Fruit fly (Drosophila melanogaster) whole organism, pupa: Measurements from ENCODE around the gene Gbeta5.

ENCODE experiments used
- CG10348 ChIP-seq: fragments of 200-800 bp; sonication (Bioruptor generic); IDR thresholded peaks from 2 replicates; pipeline ENCODE4 v1.3.6; 2022; ENCODE audit warnings: missing biosample characterization, missing genetic modification characterization
- CG12605 ChIP-seq: fragments of 200-800 bp; sonication (Bioruptor generic); IDR thresholded peaks from 2 replicates; pipeline ENCODE4 v1.3.6; 2022; ENCODE audit warnings: missing biosample characterization, missing genetic modification characterization
- CG13204 ChIP-seq: fragments of 200-800 bp; sonication (Bioruptor generic); optimal IDR thresholded peaks from 2 replicates; lab custom pipeline; 2018; ENCODE audit warnings: missing biosample characterization, mild to moderate bottlenecking, missing genetic modification characterization, moderate library complexity
- CG14655 ChIP-seq: fragments of 200-800 bp; sonication (Bioruptor generic); optimal IDR thresholded peaks from 3 replicates; lab custom pipeline; 2017; ENCODE audit warnings: mild to moderate bottlenecking, missing biosample characterization, missing genetic modification reagents, missing genetic modification characterization
- CG15710 ChIP-seq: fragments of 200-800 bp; sonication (Bioruptor generic); optimal IDR thresholded peaks from 2 replicates; lab custom pipeline; 2018; ENCODE audit warnings: missing biosample characterization, mild to moderate bottlenecking, missing genetic modification characterization, moderate library complexity
- CG17806 ChIP-seq: fragments of 200-800 bp; sonication (Bioruptor generic); optimal IDR thresholded peaks from 2 replicates; lab custom pipeline; 2018; ENCODE audit warnings: missing biosample characterization, mild to moderate bottlenecking, missing genetic modification characterization, moderate library complexity
- CG32121 ChIP-seq: fragments of 200-800 bp; sonication (Bioruptor generic); IDR thresholded peaks from 2 replicates; pipeline ENCODE4 v1.3.6; 2022; ENCODE audit warnings: missing biosample characterization, missing genetic modification characterization
- CG34367 ChIP-seq: fragments of 200-800 bp; sonication (Bioruptor generic); optimal IDR thresholded peaks from 2 replicates; lab custom pipeline; 2018; ENCODE audit warnings: missing biosample characterization, mild to moderate bottlenecking, missing genetic modification characterization
- CG4496 ChIP-seq: fragments of 200-800 bp; sonication (Bioruptor generic); IDR thresholded peaks from 3 replicates; pipeline ENCODE4 v1.3.6; 2022; ENCODE audit warnings: missing biosample characterization, missing genetic modification characterization
- CG8159 ChIP-seq: fragments of 200-800 bp; sonication (Bioruptor generic); optimal IDR thresholded peaks from 3 replicates; lab custom pipeline; 2018; ENCODE audit warnings: missing biosample characterization, mild to moderate bottlenecking, missing genetic modification characterization, moderate library complexity
- CG8301 ChIP-seq: fragments of 200-800 bp; sonication (Bioruptor generic); optimal IDR thresholded peaks from 2 replicates; lab custom pipeline; 2018; ENCODE audit warnings: missing biosample characterization, mild to moderate bottlenecking, missing genetic modification characterization
- CG9948 ChIP-seq: fragments of 200-800 bp; sonication (Bioruptor generic); optimal IDR thresholded peaks from 2 replicates; lab custom pipeline; 2018; ENCODE audit warnings: missing biosample characterization, mild to moderate bottlenecking, missing genetic modification characterization, moderate library complexity
- D1 ChIP-seq: fragments of 200-800 bp; sonication (Bioruptor generic); optimal IDR thresholded peaks from 2 replicates; lab custom pipeline; 2018; ENCODE audit warnings: missing biosample characterization, mild to moderate bottlenecking, missing genetic modification characterization, moderate library complexity
- EcR ChIP-seq: fragments of 200-800 bp; sonication (Bioruptor generic); optimal IDR thresholded peaks from 3 replicates; lab custom pipeline; 2019; ENCODE audit warnings: missing biosample characterization, missing genetic modification characterization, mild to moderate bottlenecking, moderate library complexity, missing genetic modification reagents
- Ets98B ChIP-seq: fragments of 200-800 bp; sonication (Bioruptor generic); IDR thresholded peaks from 2 replicates; pipeline ENCODE4 v1.3.6; 2022; ENCODE audit warnings: missing biosample characterization, missing genetic modification characterization
- Pif1A ChIP-seq: fragments of 200-800 bp; sonication (Bioruptor generic); optimal IDR thresholded peaks from 3 replicates; lab custom pipeline; 2016; ENCODE audit warnings: missing biosample characterization, missing genetic modification characterization
- Pif1B ChIP-seq: fragments of 200-800 bp; sonication (Bioruptor generic); optimal IDR thresholded peaks from 3 replicates; lab custom pipeline; 2016; ENCODE audit warnings: missing biosample characterization, missing genetic modification characterization
- Snoo ChIP-seq: fragments of 200-800 bp; sonication (Bioruptor generic); optimal IDR thresholded peaks from 3 replicates; lab custom pipeline; 2017; ENCODE audit warnings: missing biosample characterization, mild to moderate bottlenecking, missing genetic modification characterization, inconsistent platforms
- fd96Ca ChIP-seq: fragments of 200-800 bp; sonication (Bioruptor generic); IDR thresholded peaks from 3 replicates; pipeline ENCODE4 v1.3.6; 2022; ENCODE audit warnings: missing biosample characterization, missing genetic modification characterization
- gl ChIP-seq: fragments of 200-800 bp; sonication (Bioruptor generic); optimal IDR thresholded peaks from 2 replicates; lab custom pipeline; 2018; ENCODE audit warnings: missing biosample characterization, mild to moderate bottlenecking, missing genetic modification characterization
- rn ChIP-seq: fragments of 200-800 bp; sonication (Bioruptor generic); IDR thresholded peaks from 2 replicates; pipeline ENCODE4 v1.3.6; 2022; ENCODE audit warnings: missing biosample characterization, missing genetic modification characterization

The Gbeta5 gene

dm6 chrX:8163452-8163851 lies 11.4 kb upstream of the Gbeta5 start:
- TF ChIP-seq fd96Ca (GFP tag; lab: Robert Waterston, UW) (no peak), CG12605 (GFP tag; lab: Robert Waterston, UW) (0 out of 2 replicates have a peak, but pooled peaks have one; percentile 12), D1 (tag; lab: Kevin White, UChicago) (no peak), CG8301 (tag; lab: Kevin White, UChicago) (peak; percentile 78), CG4496 (GFP tag; lab: Robert Waterston, UW) (peak; percentile 69), CG14655 (peak; percentile 73), Ets98B (peak; percentile 25; the same call in 1 of the 2 replicates), gl (tag; lab: Kevin White, UChicago) (no peak)

- no peak for TF ChIP-seq gl (tag; lab: Kevin White, UChicago)
- no peak for TF ChIP-seq CG34367 (tag; lab: Kevin White, UChicago)
- TF ChIP-seq Ets98B, result no peak
- no peak for TF ChIP-seq CG8301 (tag; lab: Kevin White, UChicago)
- TF ChIP-seq CG4496 (GFP tag; lab: Robert Waterston, UW), result no peak
- TF ChIP-seq CG10348, result no peak
These were observed 10.6 kb upstream of the Gbeta5 start, which contains the start of gene CG10761 for dm6 chrX:8162692-8163091. CG10761 (minus strand) TSS chrX:8162792.

DNA sequence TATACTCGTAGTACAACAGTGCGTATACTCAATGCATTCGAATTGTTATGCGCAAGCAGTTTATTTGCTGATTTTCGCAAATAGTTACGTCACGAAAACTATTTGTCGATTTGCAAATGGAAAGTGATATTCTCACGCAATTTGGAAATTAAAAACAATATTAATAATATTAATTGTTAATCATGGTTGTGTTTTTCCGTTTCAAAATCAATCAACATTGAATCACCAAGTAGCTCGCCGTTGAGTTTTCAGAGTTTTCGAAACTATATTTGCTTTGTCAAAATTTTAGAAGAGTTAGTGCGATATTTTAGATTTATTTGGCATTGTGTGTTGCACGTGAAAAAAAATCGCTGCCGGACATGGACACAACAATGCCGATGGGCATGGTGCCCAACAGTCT lies 7.7 kb upstream of the Gbeta5 start, which contains the start of gene CG15337:
TSS of gene CG15337 (plus strand) at position 301 of the 400 bp plus-strand sequence.
- no peak for TF ChIP-seq CG32121
- TF ChIP-seq CG8159 (tag; lab: Kevin White, UChicago), result no peak
- TF ChIP-seq Snoo (tag; lab: Kevin White, UChicago), result no peak
- TF ChIP-seq CG14655, result no peak

DNA sequence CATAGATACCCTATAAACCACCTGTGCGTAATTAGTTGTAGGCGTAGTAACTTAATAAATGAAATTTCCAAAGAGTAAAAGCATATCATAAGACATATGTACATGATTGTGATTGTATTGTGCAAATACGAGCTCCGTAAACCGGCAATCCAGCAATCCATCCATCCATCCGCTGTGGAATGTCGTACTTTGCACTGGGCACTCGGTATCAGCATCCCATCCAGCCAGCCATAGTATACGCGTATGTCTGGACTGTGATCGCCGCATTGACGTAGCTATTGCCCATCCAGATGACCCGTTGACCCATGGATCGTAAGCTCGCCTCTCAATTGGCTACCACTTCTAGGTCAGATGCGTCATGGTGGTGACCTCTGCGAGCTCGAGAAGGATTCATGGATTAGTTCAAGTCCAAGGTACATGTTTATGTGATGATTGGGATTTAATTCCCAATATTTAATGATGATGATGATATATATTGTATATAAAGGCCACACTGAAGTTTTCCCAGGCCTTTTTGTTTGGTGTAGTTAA lies 6.9 kb upstream of the Gbeta5 start:
- TF ChIP-seq gl (tag; lab: Kevin White, UChicago) (peak; percentile 88), EcR (no peak), rn (GFP tag; lab: Robert Waterston, UW) (no peak), CG15710 (tag; lab: Kevin White, UChicago) (no peak), CG32121 (peak; percentile 25; the same call in 1 of the 2 replicates), Snoo (tag; lab: Kevin White, UChicago) (peak; percentile 5), Pif1A (GFP tag; lab: Kevin White, UChicago) (no peak), Ets98B (peak; percentile 29; the same call in 1 of the 2 replicates), CG8159 (tag; lab: Kevin White, UChicago) (peak; percentile 28), Pif1B (GFP tag; lab: Kevin White, UChicago) (no peak), fd96Ca (GFP tag; lab: Robert Waterston, UW) (0 out of 3 replicates have a peak, but pooled peaks have one; percentile 19), CG34367 (tag; lab: Kevin White, UChicago) (peak; percentile 26), CG17806 (tag; lab: Kevin White, UChicago) (no peak), CG14655 (peak; percentile 50), CG9948 (tag; lab: Kevin White, UChicago) (no peak), CG12605 (GFP tag; lab: Robert Waterston, UW) (peak; percentile 72), CG8301 (tag; lab: Kevin White, UChicago) (peak; percentile 18), CG13204 (peak; percentile 68), CG10348 (no peak), CG4496 (GFP tag; lab: Robert Waterston, UW) (peak; percentile 43; the same call in 1 of the 3 replicates), D1 (tag; lab: Kevin White, UChicago) (no peak)

DNA sequence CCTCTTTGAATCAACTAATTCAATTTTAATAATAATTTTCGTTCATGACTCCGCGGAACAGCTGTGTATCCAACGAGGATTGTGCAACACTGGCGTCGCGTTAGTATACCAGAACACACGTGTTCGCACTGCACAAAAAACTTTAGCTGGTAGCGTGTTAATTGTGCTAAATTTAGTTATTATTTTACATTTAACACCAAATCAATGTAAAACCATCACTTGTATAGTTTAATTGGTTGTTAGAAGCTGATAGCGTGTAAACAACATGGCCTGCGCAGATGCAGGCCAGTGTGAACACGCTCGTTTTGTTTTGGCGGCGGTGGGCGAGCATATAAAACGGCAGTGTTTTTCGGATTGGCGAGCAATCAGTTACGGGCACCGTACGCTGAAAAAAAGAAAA lies 5.2 kb upstream of the Gbeta5 start, which contains the start of the genes Traf6 and GIIIspla2:
TSS of gene Traf6 (minus strand) at position 93 of the 400 bp plus-strand sequence.
TSS of gene GIIIspla2 (plus strand) at position 335 of the 400 bp plus-strand sequence.
- TF ChIP-seq Snoo (tag; lab: Kevin White, UChicago) (peak; percentile 63), Pif1A (GFP tag; lab: Kevin White, UChicago) (no peak), Pif1B (GFP tag; lab: Kevin White, UChicago) (no peak), CG15710 (tag; lab: Kevin White, UChicago) (peak; percentile 78), CG34367 (tag; lab: Kevin White, UChicago) (peak; percentile 53), CG17806 (tag; lab: Kevin White, UChicago) (peak; percentile 52), fd96Ca (GFP tag; lab: Robert Waterston, UW) (peak; percentile 83; the same call in 2 of the 3 replicates), CG12605 (GFP tag; lab: Robert Waterston, UW) (no peak), CG4496 (GFP tag; lab: Robert Waterston, UW) (peak; percentile 79), CG9948 (tag; lab: Kevin White, UChicago) (peak; percentile 65), EcR (no peak), CG8301 (tag; lab: Kevin White, UChicago) (peak; percentile 70), CG8159 (tag; lab: Kevin White, UChicago) (peak; percentile 71), CG14655 (no peak), D1 (tag; lab: Kevin White, UChicago) (no peak), gl (tag; lab: Kevin White, UChicago) (no peak), CG10348 (no peak), Ets98B (peak; percentile 72), CG13204 (no peak), rn (GFP tag; lab: Robert Waterston, UW) (peak; percentile 71), CG32121 (peak; percentile 60)

DNA sequence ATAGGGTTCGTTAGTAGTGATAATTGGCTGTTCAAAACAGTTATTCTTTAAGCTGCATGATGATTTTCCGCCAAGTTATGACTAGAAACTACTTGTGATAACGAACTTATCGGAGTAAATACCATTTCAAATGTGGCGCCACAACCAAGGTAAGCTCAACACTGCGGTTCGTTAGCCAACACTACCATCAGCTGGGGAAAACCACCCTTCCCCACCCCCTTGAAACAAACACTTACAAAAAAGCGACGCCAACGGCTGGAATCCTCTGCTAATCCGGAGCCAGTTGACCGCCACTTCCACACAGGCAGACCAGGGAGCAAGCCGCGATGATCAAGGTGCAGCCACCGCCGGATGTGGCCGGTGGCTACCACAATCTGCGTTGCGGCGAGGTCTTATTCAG lies 643 bp upstream of the Gbeta5 start, which contains the start of gene CG18262:
TSS of gene CG18262 (plus strand) at position 231 of the 400 bp plus-strand sequence.
- TF ChIP-seq CG10348 (no peak), fd96Ca (GFP tag; lab: Robert Waterston, UW) (0 out of 3 replicates have a peak, but pooled peaks have one; percentile 19)
